Fruit fly (Drosophila melanogaster) whole organism, embryonic: ENCODE results near the gene CG34384.

ENCODE experiments used
- Atf3 ChIP-seq: fragments of 200-800 bp; sonication (Bioruptor generic); optimal IDR thresholded peaks from 3 replicates; lab custom pipeline; 2016; ENCODE audit warnings: missing biosample characterization, missing genetic modification characterization
- CG10979 ChIP-seq: fragments of 200-800 bp; sonication (Bioruptor generic); optimal IDR thresholded peaks from 2 replicates; lab custom pipeline; 2018; ENCODE audit warnings: missing biosample characterization, mild to moderate bottlenecking, missing genetic modification characterization, moderate library complexity
- CG11085 ChIP-seq: fragments of 200-800 bp; sonication (Bioruptor generic); IDR thresholded peaks from 2 replicates; pipeline ENCODE4 v1.3.6; 2022; ENCODE audit warnings: missing biosample characterization, missing genetic modification characterization
- CG11560 ChIP-seq: fragments of 200-800 bp; sonication (Bioruptor generic); IDR thresholded peaks from 3 replicates; pipeline ENCODE4 v1.3.6; 2022; ENCODE audit warnings: missing biosample characterization, missing genetic modification characterization
- CG12104 ChIP-seq: fragments of 200-800 bp; sonication (Bioruptor generic); optimal IDR thresholded peaks from 3 replicates; lab custom pipeline; 2016; ENCODE audit warnings: missing biosample characterization, missing genetic modification characterization
- CG12769 ChIP-seq: fragments of 200-800 bp; sonication (Bioruptor generic); optimal IDR thresholded peaks from 2 replicates; lab custom pipeline; 2019; ENCODE audit warnings: missing biosample characterization, mild to moderate bottlenecking, missing genetic modification characterization, moderate library complexity
- CG13894 ChIP-seq: fragments of 200-800 bp; sonication (Bioruptor generic); optimal IDR thresholded peaks from 3 replicates; lab custom pipeline; 2018; ENCODE audit warnings: missing biosample characterization, mild to moderate bottlenecking, missing genetic modification characterization, moderate library complexity
- CG15011 ChIP-seq: fragments of 200-800 bp; sonication (Bioruptor generic); optimal IDR thresholded peaks from 3 replicates; lab custom pipeline; 2018; ENCODE audit warnings: missing biosample characterization, mild to moderate bottlenecking, missing genetic modification characterization
- CG17568 ChIP-seq: fragments of 200-800 bp; sonication (Bioruptor generic); optimal IDR thresholded peaks from 2 replicates; lab custom pipeline; 2018; ENCODE audit warnings: missing biosample characterization, mild to moderate bottlenecking, missing genetic modification characterization, moderate library complexity
- CG17912 ChIP-seq: fragments of 200-800 bp; sonication (Bioruptor generic); optimal IDR thresholded peaks from 2 replicates; lab custom pipeline; 2018; ENCODE audit warnings: missing biosample characterization, mild to moderate bottlenecking, missing genetic modification characterization
- CG2116 ChIP-seq: fragments of 200-800 bp; sonication (Bioruptor generic); optimal IDR thresholded peaks from 3 replicates; lab custom pipeline; 2018; ENCODE audit warnings: missing biosample characterization, mild to moderate bottlenecking, missing genetic modification characterization
- CG2199 ChIP-seq: fragments of 200-800 bp; sonication (Bioruptor generic); IDR thresholded peaks from 3 replicates; pipeline ENCODE4 v1.3.6; 2022; ENCODE audit warnings: missing biosample characterization, missing genetic modification characterization
- CG2678 ChIP-seq: fragments of 200-800 bp; sonication (Bioruptor generic); optimal IDR thresholded peaks from 3 replicates; lab custom pipeline; 2019; ENCODE audit warnings: missing biosample characterization, mild to moderate bottlenecking, missing genetic modification characterization, moderate library complexity
- CG31365 ChIP-seq: fragments of 200-800 bp; sonication (Bioruptor generic); optimal IDR thresholded peaks from 2 replicates; lab custom pipeline; 2018; ENCODE audit warnings: missing biosample characterization, mild to moderate bottlenecking, missing genetic modification characterization
- CG31441 ChIP-seq: fragments of 200-800 bp; sonication (Bioruptor generic); IDR thresholded peaks from 2 replicates; pipeline ENCODE4 v1.3.6; 2022; ENCODE audit warnings: missing biosample characterization, missing genetic modification characterization
- CG32772 ChIP-seq: fragments of 200-800 bp; sonication (Bioruptor generic); IDR thresholded peaks from 2 replicates; pipeline ENCODE4 v1.3.6; 2022; ENCODE audit warnings: missing biosample characterization, missing genetic modification characterization
- CG34422 ChIP-seq: fragments of 200-800 bp; sonication (Bioruptor generic); IDR thresholded peaks from 3 replicates; pipeline ENCODE4 v1.3.6; 2022; ENCODE audit warnings: missing biosample characterization, missing genetic modification characterization
- CG4282 ChIP-seq: fragments of 200-800 bp; sonication (Bioruptor generic); optimal IDR thresholded peaks from 2 replicates; lab custom pipeline; 2016; ENCODE audit warnings: missing biosample characterization, missing genetic modification characterization
- CG4820 ChIP-seq: fragments of 200-800 bp; sonication (Bioruptor generic); optimal IDR thresholded peaks from 3 replicates; lab custom pipeline; 2016; ENCODE audit warnings: missing biosample characterization, missing genetic modification characterization
- CG7839 ChIP-seq: fragments of 200-800 bp; sonication (Bioruptor generic); optimal IDR thresholded peaks from 3 replicates; lab custom pipeline; 2018; ENCODE audit warnings: missing biosample characterization, mild to moderate bottlenecking, missing genetic modification characterization, moderate library complexity
- CG8290 ChIP-seq, 3 experiments: fragments of 200-800 bp; sonication (Bioruptor generic); optimal IDR thresholded peaks; 2 replicates each; lab custom pipeline; 2016 to 2019; ENCODE audit warnings: missing biosample characterization in 3 of 3, missing genetic modification characterization in 3 of 3, mild to moderate bottlenecking in 2 of 3, moderate library complexity in 1 of 3
- CG9215 ChIP-seq: fragments of 200-800 bp; sonication (Bioruptor generic); IDR thresholded peaks from 2 replicates; pipeline ENCODE4 v1.3.6; 2022; ENCODE audit warnings: missing biosample characterization, missing genetic modification characterization
- CG9437 ChIP-seq: fragments of 200-800 bp; sonication (Bioruptor generic); optimal IDR thresholded peaks from 2 replicates; lab custom pipeline; 2018; ENCODE audit warnings: missing biosample characterization, mild to moderate bottlenecking, missing genetic modification characterization
- CG9932 ChIP-seq: fragments of 200-800 bp; sonication (Bioruptor generic); IDR thresholded peaks from 2 replicates; pipeline ENCODE4 v1.3.6; 2022; ENCODE audit warnings: missing biosample characterization, missing genetic modification characterization
- D19A ChIP-seq: fragments of 200-800 bp; optimal IDR thresholded peaks from 3 replicates; lab custom pipeline; 2019; ENCODE audit warnings: missing biosample characterization, mild to moderate bottlenecking, missing genetic modification characterization, moderate library complexity
- D19B ChIP-seq: fragments of 200-800 bp; sonication (Bioruptor generic); optimal IDR thresholded peaks from 2 replicates; lab custom pipeline; 2017; ENCODE audit warnings: missing biosample characterization, mild to moderate bottlenecking, missing genetic modification characterization
- E2f2 ChIP-seq: fragments of 200-800 bp; sonication (Bioruptor generic); IDR thresholded peaks from 2 replicates; pipeline ENCODE4 v1.3.6; 2022; ENCODE audit warnings: missing biosample characterization, missing genetic modification characterization
- HLHmδ ChIP-seq: fragments of 200-800 bp; sonication (Bioruptor generic); optimal IDR thresholded peaks from 2 replicates; lab custom pipeline; 2018; ENCODE audit warnings: missing biosample characterization, mild to moderate bottlenecking, missing genetic modification characterization, moderate library complexity
- Hey ChIP-seq: fragments of 200-800 bp; sonication (Bioruptor generic); optimal IDR thresholded peaks from 3 replicates; lab custom pipeline; 2018; ENCODE audit warnings: missing biosample characterization, mild to moderate bottlenecking, missing genetic modification characterization
- MESR4 ChIP-seq: fragments of 200-800 bp; sonication (Bioruptor generic); optimal IDR thresholded peaks from 2 replicates; lab custom pipeline; 2018; ENCODE audit warnings: missing biosample characterization, mild to moderate bottlenecking, missing genetic modification characterization, moderate library complexity
- Max ChIP-seq: fragments of 200-800 bp; sonication (Bioruptor generic); optimal IDR thresholded peaks from 2 replicates; lab custom pipeline; 2016; ENCODE audit warnings: missing biosample characterization, mild to moderate bottlenecking, missing genetic modification characterization
- Meics ChIP-seq: fragments of 200-800 bp; sonication (Bioruptor generic); optimal IDR thresholded peaks from 2 replicates; lab custom pipeline; 2017; ENCODE audit warnings: missing biosample characterization, mild to moderate bottlenecking, missing genetic modification characterization
- Nf-YA ChIP-seq: fragments of 200-800 bp; sonication (Bioruptor generic); IDR thresholded peaks from 2 replicates; pipeline ENCODE4 v1.3.6; 2022; ENCODE audit warnings: missing biosample characterization, missing genetic modification characterization
- Rx ChIP-seq: fragments of 200-800 bp; sonication (Bioruptor generic); IDR thresholded peaks from 2 replicates; pipeline ENCODE4 v1.3.6; 2022; ENCODE audit warnings: missing biosample characterization, missing genetic modification characterization
- al ChIP-seq: fragments of 200-800 bp; sonication (Bioruptor generic); IDR thresholded peaks from 2 replicates; pipeline ENCODE4 v1.3.6; 2022; ENCODE audit warnings: missing biosample characterization, missing genetic modification characterization
- ato ChIP-seq: fragments of 200-800 bp; sonication (Bioruptor generic); IDR thresholded peaks from 2 replicates; pipeline ENCODE4 v1.3.6; 2022; ENCODE audit warnings: missing biosample characterization, missing genetic modification characterization; ENCODE audit not compliant: partially characterized antibody
- bcd ChIP-seq: fragments of 200-800 bp; sonication (Bioruptor generic); optimal IDR thresholded peaks from 2 replicates; lab custom pipeline; 2017; ENCODE audit warnings: missing biosample characterization, mild to moderate bottlenecking, missing genetic modification characterization
- chm ChIP-seq: fragments of 200-800 bp; sonication (Bioruptor generic); IDR thresholded peaks from 2 replicates; pipeline ENCODE4 v1.3.6; 2022; ENCODE audit warnings: missing biosample characterization, missing genetic modification characterization
- dm ChIP-seq: fragments of 200-800 bp; sonication (Bioruptor generic); optimal IDR thresholded peaks from 3 replicates; lab custom pipeline; 2016; ENCODE audit warnings: missing biosample characterization, missing genetic modification characterization
- ind ChIP-seq: fragments of 200-800 bp; sonication (Bioruptor generic); optimal IDR thresholded peaks from 3 replicates; lab custom pipeline; 2016; ENCODE audit warnings: missing biosample characterization, missing genetic modification characterization
- ken ChIP-seq: fragments of 200-800 bp; sonication (Bioruptor generic); IDR thresholded peaks from 3 replicates; pipeline ENCODE4 v1.3.6; 2022; ENCODE audit warnings: missing biosample characterization, missing genetic modification characterization
- lmd ChIP-seq: fragments of 200-800 bp; sonication (Bioruptor generic); IDR thresholded peaks from 2 replicates; pipeline ENCODE4 v1.3.6; 2022; ENCODE audit warnings: missing biosample characterization, missing genetic modification characterization
- ranshi ChIP-seq: fragments of 200-800 bp; sonication (Bioruptor generic); IDR thresholded peaks from 2 replicates; pipeline ENCODE4 v1.3.6; 2022; ENCODE audit warnings: missing biosample characterization, missing genetic modification characterization
- scrt ChIP-seq: fragments of 200-800 bp; sonication (Bioruptor generic); optimal IDR thresholded peaks from 2 replicates; lab custom pipeline; 2018; ENCODE audit warnings: missing biosample characterization, mild to moderate bottlenecking, missing genetic modification characterization, moderate library complexity
- sim ChIP-seq: fragments of 200-800 bp; sonication (Bioruptor generic); IDR thresholded peaks from 2 replicates; pipeline ENCODE4 v1.3.6; 2022; ENCODE audit warnings: missing biosample characterization, missing genetic modification characterization
- sug ChIP-seq: fragments of 200-800 bp; optimal IDR thresholded peaks from 2 replicates; lab custom pipeline; 2019; ENCODE audit warnings: missing biosample characterization, mild to moderate bottlenecking, missing genetic modification characterization, moderate library complexity
- trem ChIP-seq: fragments of 200-800 bp; optimal IDR thresholded peaks from 3 replicates; lab custom pipeline; 2019; ENCODE audit warnings: missing biosample characterization, mild to moderate bottlenecking, missing genetic modification characterization, moderate library complexity

CG34384 gene

dm6 chr3R:7895457-7895856 lies 81.3 kb downstream of the CG34384 start (continued):
- TF ChIP-seq CG17568 (GFP tag; lab: Kevin White, UChicago) (no peak), CG8290 (GFP tag; optimal IDR thresholded peaks at IDR 0.05; lab: Kevin White, UChicago) (no peak), CG8290 (tag; optimal IDR thresholded peaks at IDR 0.05; lab: Kevin White, UChicago) (no peak), CG17912 (GFP tag; lab: Kevin White, UChicago) (no peak), ranshi (GFP tag; lab: Robert Waterston, UW) (peak; percentile 80), CG34422 (peak; percentile 66; the same call in 2 of the 3 replicates), ind (GFP tag; lab: Kevin White, UChicago) (peak; percentile 71), bcd (peak; percentile 69), CG4820 (GFP tag; lab: Kevin White, UChicago) (peak; percentile 14), ato (no peak), al (GFP tag; lab: Robert Waterston, UW) (peak; percentile 82), CG11085 (peak; percentile 43), CG9215 (GFP tag; lab: Robert Waterston, UW) (peak; percentile 55), CG9437 (GFP tag; lab: Kevin White, UChicago) (peak; percentile 38), CG13894 (tag; lab: Kevin White, UChicago) (no peak), MESR4 (GFP tag; lab: Kevin White, UChicago) (no peak), CG2116 (GFP tag; lab: Kevin White, UChicago) (peak; percentile 12), CG12104 (GFP tag; lab: Kevin White, UChicago) (peak; percentile 37), ken (GFP tag; lab: Robert Waterston, UW) (no peak), CG10979 (tag; lab: Kevin White, UChicago) (no peak), CG32772 (no peak), CG9932 (GFP tag; lab: Robert Waterston, UW) (peak; percentile 85), trem (tag; lab: Kevin White, UChicago) (no peak), scrt (GFP tag; lab: Kevin White, UChicago) (no peak), CG2678 (tag; lab: Kevin White, UChicago) (no peak), CG11560 (no peak), CG31365 (tag; lab: Kevin White, UChicago) (peak; percentile 40), HLHmδ (GFP tag; lab: Kevin White, UChicago) (no peak), Atf3 (GFP tag; lab: Kevin White, UChicago) (no peak), chm (no peak; the same call in 1 of the 2 replicates), CG12769 (tag; lab: Kevin White, UChicago) (peak; percentile 72), CG31441 (GFP tag; lab: Robert Waterston, UW) (no peak), CG4282 (no peak), Nf-YA (GFP tag; lab: Robert Waterston, UW) (peak; percentile 75), Meics (peak; percentile 84), D19A (tag; lab: Kevin White, UChicago) (no peak), CG2199 (no peak), sim (GFP tag; lab: Robert Waterston, UW) (no peak), E2f2 (GFP tag; lab: Robert Waterston, UW) (peak; percentile 52; the same call in 1 of the 2 replicates), Rx (0 out of 2 replicates have a peak, but pooled peaks have one; percentile 16), lmd (peak; percentile 72; the same call in 1 of the 2 replicates), Max (GFP tag; lab: Kevin White, UChicago) (peak; percentile 62), CG15011 (GFP tag; lab: Kevin White, UChicago) (peak; percentile 57), dm (GFP tag; lab: Kevin White, UChicago) (no peak), D19B (peak; percentile 66), sug (tag; lab: Kevin White, UChicago) (no peak), Hey (tag; lab: Kevin White, UChicago) (no peak), CG7839 (tag; lab: Kevin White, UChicago) (no peak)
